Fruit fly (Drosophila melanogaster) ovary, adult (tissue): ENCODE data around the gene Jon66Ci.

Source experiments
- CG17801 ChIP-seq: fragments of 200-800 bp; optimal IDR thresholded peaks from 2 replicates; lab custom pipeline; 2019; ENCODE audit warnings: missing biosample characterization, mild to moderate bottlenecking, missing genetic modification characterization, moderate library complexity; ENCODE audit not compliant: partially characterized antibody

Gene Jon66Ci

dm6 chr3L:8391240-8391639, at the start of gene Jon66Ci:
Gene Jon66Ci, plus strand, starts transcription at chr3L:8391540.
- TF ChIP-seq CG17801 (GFP tag; lab: Kevin White, UChicago): no peak

- TF ChIP-seq CG17801 (GFP tag; lab: Kevin White, UChicago): no peak
Measured at dm6 chr3L:8345182-8345581, 46.2 kb upstream of the Jon66Ci start.

- TF ChIP-seq CG17801 (GFP tag; lab: Kevin White, UChicago): peak; percentile 82
Measured at dm6 chr3L:8346100-8346980, 45.0 kb upstream of the Jon66Ci start, which contains the start of the genes CG7182 and GAPcenA. Gene CG7182, minus strand, starts transcription at chr3L:8346382. Gene GAPcenA, plus strand, starts transcription at chr3L:8346561.

dm6 chr3L:8347346-8347745, 44.0 kb upstream of the Jon66Ci start:
- TF ChIP-seq CG17801 (GFP tag; lab: Kevin White, UChicago): no peak

- TF ChIP-seq CG17801 (GFP tag; lab: Kevin White, UChicago): no peak
Measured at dm6 chr3L:8356196-8356595, 35.1 kb upstream of the Jon66Ci start, which contains the start of gene Culd. Gene Culd, minus strand, starts transcription at chr3L:8356296.

- peak; percentile 10 for TF ChIP-seq CG17801 (GFP tag; lab: Kevin White, UChicago)
Measured at dm6 chr3L:8358138-8358537, 33.2 kb upstream of the Jon66Ci start.

dm6 chr3L:8358776-8359455, 32.4 kb upstream of the Jon66Ci start:
- TF ChIP-seq CG17801 (GFP tag; lab: Kevin White, UChicago): no peak

- no peak for TF ChIP-seq CG17801 (GFP tag; lab: Kevin White, UChicago)
Measured at dm6 chr3L:8360063-8360642, 31.2 kb upstream of the Jon66Ci start.

- peak; percentile 81 for TF ChIP-seq CG17801 (GFP tag; lab: Kevin White, UChicago)
Measured at dm6 chr3L:8360643-8361110, 30.7 kb upstream of the Jon66Ci start, which contains the start of gene Idh. Gene Idh, minus strand, starts transcription at chr3L:8360906.

dm6 chr3L:8363266-8363665, 28.1 kb upstream of the Jon66Ci start:
- TF ChIP-seq CG17801 (GFP tag; lab: Kevin White, UChicago): no peak

- TF ChIP-seq CG17801 (GFP tag; lab: Kevin White, UChicago): no peak
Measured at dm6 chr3L:8368694-8369344, 22.5 kb upstream of the Jon66Ci start.

- no peak for TF ChIP-seq CG17801 (GFP tag; lab: Kevin White, UChicago)
Measured at dm6 chr3L:8369456-8369855, 21.9 kb upstream of the Jon66Ci start.

- TF ChIP-seq CG17801 (GFP tag; lab: Kevin White, UChicago): no peak
Measured at dm6 chr3L:8370922-8371321, 20.4 kb upstream of the Jon66Ci start.

dm6 chr3L:8371538-8371937, 19.8 kb upstream of the Jon66Ci start:
- TF ChIP-seq CG17801 (GFP tag; lab: Kevin White, UChicago): no peak
